Worm (Caenorhabditis elegans) whole organism, young adult: ENCODE measurements around the gene C08F1.11.
"Not testable (repeated sequence)": the region's sequence is repeated elsewhere in the genome, so short reads cannot be mapped to it uniquely, and the experiment has no call there.

Source experiments
- bed-2 ChIP-seq: fragments of 200-800 bp; sonication (Bioruptor generic); IDR thresholded peaks from 2 replicates; pipeline ENCODE4 v1.3.6; 2022; ENCODE audit warnings: missing genetic modification reagents, missing genetic modification characterization, missing compliant biosample characterization
- die-1 ChIP-seq: sonication (generic microtip); optimal IDR thresholded peaks from 2 replicates; lab custom pipeline; 2016; ENCODE audit warnings: missing genotype, mild to moderate bottlenecking, missing genetic modification characterization, missing compliant biosample characterization
- ets-4 ChIP-seq: fragments of 200-800 bp; sonication (Bioruptor generic); optimal IDR thresholded peaks from 2 replicates; lab custom pipeline; 2018; ENCODE audit warnings: mild to moderate bottlenecking, missing genetic modification characterization, missing compliant biosample characterization
- hlh-26 ChIP-seq: fragments of 200-800 bp; sonication (Bioruptor generic); conservative IDR thresholded peaks from 2 replicates; pipeline ENCODE4 v1.3.6; 2022; ENCODE audit warnings: missing genetic modification reagents, missing genetic modification characterization, missing compliant biosample characterization
- sdz-38 ChIP-seq: sonication (generic microtip); optimal IDR thresholded peaks from 2 replicates; lab custom pipeline; 2016; ENCODE audit warnings: missing genotype, missing genetic modification characterization, missing compliant biosample characterization
- snpc-4 ChIP-seq, 5 experiments: fragments of 150-350 bp in 1 of 5; sonication (generic microtip) in 4 of 5; optimal IDR thresholded peaks; 2 replicates each; lab custom pipeline; 2014 to 2018; ENCODE audit warnings: missing genetic modification characterization in 5 of 5, missing biosample characterization in 3 of 5, antibody characterized with exemption in 2 of 5, mild to moderate bottlenecking in 2 of 5, missing compliant biosample characterization in 2 of 5, missing genotype in 2 of 5, moderate library complexity in 2 of 5, missing genetic modification reagents in 1 of 5
- ztf-26 ChIP-seq: sonication (generic microtip); optimal IDR thresholded peaks from 2 replicates; lab custom pipeline; 2017; ENCODE audit warnings: missing genetic modification characterization, missing compliant biosample characterization

ce11 chrII:1771347-1771746 lies 13.4 kb downstream of the C08F1.11 start, which contains the start of gene math-26:
- not testable (repeated sequence) for TF ChIP-seq ets-4 (GFP tag; lab: Kevin White, UChicago); die-1 (tag; lab: Kevin White, UChicago); ztf-26; hlh-26 (GFP tag; lab: Robert Waterston, UW); snpc-4 (GFP tag; optimal IDR thresholded peaks at IDR 0.05; lab: Kevin White, UChicago); snpc-4 (tag; optimal IDR thresholded peaks at IDR 0.05; lab: Kevin White, UChicago); bed-2; sdz-38 (tag; lab: Kevin White, UChicago)
